Fruit fly (Drosophila melanogaster): Measurements from ENCODE around the gene CG13044.

DNA sequence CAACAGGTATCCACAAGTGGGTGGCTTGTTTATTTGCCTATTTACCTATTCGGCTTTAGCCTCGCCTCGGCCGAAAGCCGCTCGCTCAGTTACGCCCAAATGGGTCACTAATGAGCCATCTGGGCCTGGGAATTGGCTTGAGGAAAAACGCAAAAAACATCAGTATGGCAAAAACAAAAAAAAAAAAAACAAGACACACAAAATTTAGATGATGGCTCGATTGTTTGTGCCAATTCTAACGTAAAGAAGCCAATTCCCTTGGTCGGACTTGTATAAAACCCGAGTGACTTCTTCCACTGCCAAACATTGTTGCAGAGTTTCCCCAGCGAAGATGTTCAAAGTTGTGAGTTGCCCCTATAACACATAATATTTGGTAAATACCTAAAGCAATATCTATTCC lies 1.8 kb downstream of the CG13044 start, which contains the start of gene CG4982:
- TF ChIP-seq kay (GFP tag; ENCODE audit: borderline replicate concordance) = no peak
- TF ChIP-seq cic (GFP tag; optimal IDR thresholded peaks at IDR 0.05) = no peak
- no peak for TF ChIP-seq cnc (optimal IDR thresholded peaks at IDR 0.05)
- TF ChIP-seq CG1620 (GFP tag; optimal IDR thresholded peaks at IDR 0.05) = no peak
- no peak for TF ChIP-seq Hr96 (GFP tag; optimal IDR thresholded peaks at IDR 0.05)
- TF ChIP-seq toe (GFP tag; optimal IDR thresholded peaks at IDR 0.05) = no peak
- no peak for TF ChIP-seq Crg-1 (GFP tag; optimal IDR thresholded peaks at IDR 0.05)
- TF ChIP-seq CG7045 (GFP tag; optimal IDR thresholded peaks at IDR 0.05) = no peak
- no peak for TF ChIP-seq Clk (GFP tag; optimal IDR thresholded peaks at IDR 0.05)
- no peak for TF ChIP-seq CG12768 (GFP tag; optimal IDR thresholded peaks at IDR 0.05)
- TF ChIP-seq CG33017 (tag; optimal IDR thresholded peaks at IDR 0.05) = no peak

Data from whole organism, adult.